Fruit fly (Drosophila melanogaster): ENCODE measurements around the gene CG14374.

CG14374 gene

DNA sequence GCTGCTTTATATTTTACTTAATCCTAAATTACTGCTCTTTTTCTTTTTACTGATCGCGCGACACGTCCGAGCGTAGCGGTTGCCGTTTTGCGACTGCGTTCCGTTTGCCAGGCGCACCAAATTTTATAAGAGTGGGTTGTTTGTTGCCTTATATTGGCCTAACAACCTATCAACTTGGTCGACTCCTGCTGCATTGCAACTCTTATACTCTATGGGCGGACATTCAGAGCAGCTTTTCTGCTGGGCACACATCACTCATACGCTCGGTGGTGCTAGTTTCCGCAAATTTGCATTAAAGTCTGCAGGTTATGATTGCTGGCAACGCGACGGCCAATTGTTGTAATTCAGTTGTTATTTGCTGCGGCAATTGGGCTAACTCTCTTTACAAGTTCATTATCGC, 18.2 kb upstream of the CG14374 start, which contains the start of gene yellow-e:
yellow-e (minus strand) TSS at position 101 of the 400 bp plus-strand sequence.
- TF ChIP-seq Dll (optimal IDR thresholded peaks at IDR 0.05) (no peak), EcR (GFP tag; optimal IDR thresholded peaks at IDR 0.05) (no peak), psq (optimal IDR thresholded peaks at IDR 0.05) (no peak), pan (optimal IDR thresholded peaks at IDR 0.05) (no peak), usp (GFP tag; optimal IDR thresholded peaks at IDR 0.05) (no peak), CG8478 (optimal IDR thresholded peaks at IDR 0.05) (no peak)

DNA sequence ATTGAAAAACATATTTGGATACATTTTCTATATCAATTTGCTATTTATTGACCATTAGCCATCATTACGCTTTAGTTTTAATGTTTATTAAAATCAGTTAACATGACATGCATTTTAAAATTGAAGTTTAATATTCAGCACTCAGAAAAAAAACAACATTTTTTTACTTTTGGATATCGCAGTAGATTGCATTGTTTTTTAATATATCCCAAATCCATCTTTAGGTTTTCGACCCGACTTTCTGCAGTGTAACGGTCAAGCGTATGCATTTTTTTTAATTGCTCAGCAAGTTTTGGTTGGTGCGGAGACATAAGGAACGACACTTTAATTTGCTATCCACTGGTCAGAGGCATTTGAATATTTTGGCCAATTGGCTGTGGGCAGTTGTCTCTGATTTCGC, 15.8 kb upstream of the CG14374 start:
- no peak for TF ChIP-seq psq (optimal IDR thresholded peaks at IDR 0.05)
- no peak for TF ChIP-seq CG8478 (optimal IDR thresholded peaks at IDR 0.05)
- no peak for TF ChIP-seq usp (GFP tag; optimal IDR thresholded peaks at IDR 0.05)
- TF ChIP-seq Dll (optimal IDR thresholded peaks at IDR 0.05), result no peak
- no peak for TF ChIP-seq EcR (GFP tag; optimal IDR thresholded peaks at IDR 0.05)
- TF ChIP-seq pan (optimal IDR thresholded peaks at IDR 0.05), result no peak

- no peak for TF ChIP-seq psq (optimal IDR thresholded peaks at IDR 0.05)
- TF ChIP-seq usp (GFP tag; optimal IDR thresholded peaks at IDR 0.05), result no peak
- no peak for TF ChIP-seq CG8478 (optimal IDR thresholded peaks at IDR 0.05)
- TF ChIP-seq Dll (optimal IDR thresholded peaks at IDR 0.05), result no peak
- no peak for TF ChIP-seq pan (optimal IDR thresholded peaks at IDR 0.05)
- TF ChIP-seq EcR (GFP tag; optimal IDR thresholded peaks at IDR 0.05), result no peak
Observed at dm6 chr3R:13406898-13407297, 10.0 kb upstream of the CG14374 start, which contains the start of gene yellow-e2. TSS of gene yellow-e2 (minus strand) at chr3R:13406998.

DNA sequence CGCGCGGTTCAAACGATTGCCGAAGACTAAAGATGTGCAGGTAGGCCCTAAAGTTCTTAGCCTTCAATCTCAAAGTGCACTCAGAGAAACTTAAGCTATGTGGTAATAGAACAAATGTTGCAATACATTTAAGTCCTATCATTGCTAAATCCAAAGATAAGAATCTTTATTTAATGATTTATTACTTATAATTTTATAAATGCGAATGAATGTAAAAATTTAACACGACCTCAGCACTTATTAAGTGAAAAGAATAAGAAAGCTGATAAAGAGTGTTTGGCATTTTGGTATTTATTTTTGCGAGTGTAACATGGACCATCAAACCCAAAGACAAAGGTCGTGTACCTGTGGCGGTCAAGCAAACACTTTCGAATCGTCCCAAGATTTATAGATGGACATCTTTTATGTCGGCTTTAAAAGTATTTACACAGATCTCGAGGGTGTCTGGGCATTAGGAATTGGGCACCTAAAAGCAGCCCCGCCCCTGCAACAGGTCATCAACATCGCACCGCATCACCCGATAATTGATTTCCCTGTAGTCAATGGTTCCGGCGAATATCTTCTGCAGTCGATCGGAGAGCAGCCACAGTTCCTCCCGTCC, 8.0 kb upstream of the CG14374 start, which contains the start of gene yellow-e3:
yellow-e3 (minus strand) TSS at position 30 of the 601 bp plus-strand sequence.
- TF ChIP-seq Dll (optimal IDR thresholded peaks at IDR 0.05) (no peak), CG8478 (optimal IDR thresholded peaks at IDR 0.05) (no peak), pan (optimal IDR thresholded peaks at IDR 0.05) (no peak), usp (GFP tag; optimal IDR thresholded peaks at IDR 0.05) (no peak), psq (optimal IDR thresholded peaks at IDR 0.05) (no peak), EcR (GFP tag; optimal IDR thresholded peaks at IDR 0.05) (no peak)

DNA sequence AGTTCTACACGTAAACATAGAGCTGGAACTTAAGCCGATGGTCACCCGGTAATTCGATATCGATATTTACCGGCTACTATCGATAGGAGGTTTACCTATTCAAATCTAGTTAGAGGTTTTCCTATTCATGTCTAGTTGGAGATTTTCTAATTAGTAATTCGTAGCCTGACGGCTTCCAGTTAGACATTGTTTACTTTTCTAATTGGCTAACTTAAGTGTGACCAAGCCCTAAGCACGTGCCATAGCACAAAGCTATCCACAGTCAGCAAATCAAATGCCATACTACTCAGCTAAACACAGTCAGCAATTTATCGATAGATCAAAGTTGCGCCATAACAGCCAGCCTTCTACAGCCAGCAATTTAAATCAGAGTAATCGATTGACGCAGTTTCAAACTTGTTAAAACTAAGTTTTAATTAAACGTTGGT, 6.1 kb upstream of the CG14374 start, which contains the start of gene Dpm3:
Dpm3 (minus strand) TSS at position 20 of the 428 bp plus-strand sequence.
- TF ChIP-seq pan (optimal IDR thresholded peaks at IDR 0.05) (no peak), CG8478 (optimal IDR thresholded peaks at IDR 0.05) (no peak), EcR (GFP tag; optimal IDR thresholded peaks at IDR 0.05) (no peak), Dll (optimal IDR thresholded peaks at IDR 0.05) (no peak), usp (GFP tag; optimal IDR thresholded peaks at IDR 0.05) (no peak), psq (optimal IDR thresholded peaks at IDR 0.05) (no peak)

- TF ChIP-seq usp (GFP tag; optimal IDR thresholded peaks at IDR 0.05), result no peak
- no peak for TF ChIP-seq pan (optimal IDR thresholded peaks at IDR 0.05)
- no peak for TF ChIP-seq CG8478 (optimal IDR thresholded peaks at IDR 0.05)
- no peak for TF ChIP-seq EcR (GFP tag; optimal IDR thresholded peaks at IDR 0.05)
- no peak for TF ChIP-seq Dll (optimal IDR thresholded peaks at IDR 0.05)
- TF ChIP-seq psq (optimal IDR thresholded peaks at IDR 0.05), result no peak
Observed at dm6 chr3R:13401722-13402296, 4.9 kb upstream of the CG14374 start, which contains the start of gene GILT1. TSS of gene GILT1 (minus strand) at chr3R:13401862.

DNA sequence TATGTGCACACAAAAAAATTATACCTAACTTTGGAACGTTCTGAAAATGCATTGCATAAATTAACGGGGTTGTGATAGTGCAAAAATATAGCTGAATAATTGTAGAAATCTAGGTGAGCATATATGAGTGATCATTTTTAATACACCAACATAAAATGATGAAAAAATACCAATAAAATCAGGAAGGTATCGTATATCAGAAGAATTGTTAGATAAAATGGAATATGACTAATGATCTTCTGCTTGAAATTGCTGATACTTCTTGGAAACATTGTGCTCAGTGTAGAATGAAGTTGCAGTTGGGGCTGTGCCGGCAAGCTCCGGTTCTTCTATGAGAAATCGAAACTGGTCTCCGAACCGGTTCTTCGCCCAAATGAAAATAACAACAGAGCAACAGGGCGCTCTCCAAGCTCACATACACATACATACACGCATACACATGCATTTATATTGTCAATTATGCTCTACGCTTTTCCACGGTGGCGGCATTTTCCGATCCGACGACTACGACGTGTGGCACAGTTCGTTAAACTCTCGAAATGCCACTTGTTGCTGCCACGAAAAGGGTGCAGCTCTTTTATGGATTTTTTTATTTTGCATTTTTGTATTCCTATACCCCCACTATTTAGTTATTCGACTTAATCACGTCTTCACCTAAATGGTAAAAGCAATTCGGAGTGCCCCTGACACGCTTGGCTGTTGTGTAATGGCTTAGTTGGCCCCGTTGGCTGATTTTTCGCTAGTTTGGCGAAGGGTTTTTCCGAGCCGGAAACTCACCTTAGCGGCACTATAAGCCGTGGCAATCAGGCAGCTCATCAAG, 4.2 kb upstream of the CG14374 start:
- TF ChIP-seq EcR (GFP tag; optimal IDR thresholded peaks at IDR 0.05), result peak in 1 of 2 experiments; percentile 75
- TF ChIP-seq psq (optimal IDR thresholded peaks at IDR 0.05), result no peak
- TF ChIP-seq usp (GFP tag; optimal IDR thresholded peaks at IDR 0.05), result no peak
- TF ChIP-seq CG8478 (optimal IDR thresholded peaks at IDR 0.05), result no peak

dm6 chr3R:13397535-13397934, 595 bp upstream of the CG14374 start, which contains the start of gene CG14377:
TSS of gene CG14377 (plus strand) at chr3R:13397835.
- TF ChIP-seq pan (optimal IDR thresholded peaks at IDR 0.05) (no peak), CG8478 (optimal IDR thresholded peaks at IDR 0.05) (no peak), Dll (optimal IDR thresholded peaks at IDR 0.05) (no peak), usp (GFP tag; optimal IDR thresholded peaks at IDR 0.05) (no peak), EcR (GFP tag; optimal IDR thresholded peaks at IDR 0.05) (no peak)

- TF ChIP-seq psq (optimal IDR thresholded peaks at IDR 0.05) (no peak), Dll (optimal IDR thresholded peaks at IDR 0.05) (no peak), pan (optimal IDR thresholded peaks at IDR 0.05) (no peak), usp (GFP tag; optimal IDR thresholded peaks at IDR 0.05) (no peak), EcR (GFP tag; optimal IDR thresholded peaks at IDR 0.05) (no peak), CG8478 (optimal IDR thresholded peaks at IDR 0.05) (no peak)
Observed at dm6 chr3R:13395133-13395532, 1.8 kb downstream of the CG14374 start, which contains the start of gene CCHa2. TSS of gene CCHa2 (minus strand) at chr3R:13395197.

dm6 chr3R:13393009-13393408, 3.9 kb downstream of the CG14374 start:
- TF ChIP-seq pan (optimal IDR thresholded peaks at IDR 0.05) (no peak), Dll (optimal IDR thresholded peaks at IDR 0.05) (no peak), usp (GFP tag; optimal IDR thresholded peaks at IDR 0.05) (no peak), CG8478 (optimal IDR thresholded peaks at IDR 0.05) (no peak), EcR (GFP tag; optimal IDR thresholded peaks at IDR 0.05) (no peak), psq (optimal IDR thresholded peaks at IDR 0.05) (no peak)

DNA sequence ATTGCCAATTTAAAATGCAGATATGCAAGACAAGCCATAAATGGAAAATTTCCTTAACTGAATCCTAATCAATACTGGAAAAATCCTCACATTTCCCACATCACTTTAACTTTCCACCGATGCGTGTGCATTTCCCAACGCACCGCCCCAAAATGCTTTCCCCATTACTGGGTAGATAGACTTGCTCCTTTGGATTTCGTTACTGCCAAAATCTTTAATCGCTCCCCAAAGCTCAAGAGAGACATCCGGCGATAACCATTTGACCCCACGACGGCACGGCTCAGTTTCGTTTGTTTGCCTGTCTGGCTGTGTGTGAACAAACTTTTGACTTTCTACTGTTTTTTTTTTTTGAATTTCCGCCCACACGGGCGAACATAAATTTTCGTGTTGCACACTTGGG, 6.5 kb downstream of the CG14374 start:
- TF ChIP-seq Dll (optimal IDR thresholded peaks at IDR 0.05), result no peak
- TF ChIP-seq usp (GFP tag; optimal IDR thresholded peaks at IDR 0.05), result no peak
- no peak for TF ChIP-seq CG8478 (optimal IDR thresholded peaks at IDR 0.05)
- no peak for TF ChIP-seq psq (optimal IDR thresholded peaks at IDR 0.05)
- no peak for TF ChIP-seq pan (optimal IDR thresholded peaks at IDR 0.05)
- TF ChIP-seq EcR (GFP tag; optimal IDR thresholded peaks at IDR 0.05), result no peak

Data from whole organism.